Worm (Caenorhabditis elegans): ENCODE data around the gene srw-6.

DNA sequence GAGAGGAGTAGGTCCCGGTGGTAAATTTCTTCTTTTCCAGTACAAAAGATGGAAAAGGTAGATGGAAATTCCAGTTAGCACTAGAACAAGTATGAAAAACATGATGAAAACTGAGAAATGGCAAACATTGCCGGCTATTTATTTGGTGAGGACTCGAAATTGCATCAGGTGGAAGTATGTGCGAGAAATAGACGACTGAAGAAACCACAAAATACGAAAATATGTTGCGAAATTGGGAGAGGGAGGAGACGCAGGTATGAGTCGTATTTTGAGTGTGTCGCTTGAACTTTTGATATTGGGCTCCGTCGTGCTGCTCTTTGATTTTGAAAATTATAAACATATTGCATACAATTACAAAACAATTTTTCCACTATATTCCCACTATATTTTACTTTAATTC, 5.1 kb upstream of the srw-6 start, which contains the start of gene cyp-33C8:
- TF ChIP-seq dao-5 (tag; optimal IDR thresholded peaks at IDR 0.05) (no peak), W03F9.2 (tag; optimal IDR thresholded peaks at IDR 0.05) (no peak), him-1 (tag; optimal IDR thresholded peaks at IDR 0.05) (no peak)

Data from whole organism, L4/young adult.